Worm (Caenorhabditis elegans): ENCODE measurements around the gene Y70C5A.3.

The Y70C5A.3 gene

ce11 chrV:16610791-16611385 is 9.8 kb downstream of the Y70C5A.3 start, which contains the start of gene srw-54:
Gene srw-54 (plus strand): TSS chrV:16611335.
- no peak for TF ChIP-seq pag-3 (tag; optimal IDR thresholded peaks at IDR 0.05; ENCODE audit: borderline replicate concordance, insufficient read depth)
- TF ChIP-seq efl-1 (optimal IDR thresholded peaks at IDR 0.05): no peak
- TF ChIP-seq efl-1 (GFP tag; optimal IDR thresholded peaks at IDR 0.05 in 1 of 2): peak in 1 of 2 experiments; percentile 39
- no peak for TF ChIP-seq sox-4 (tag; optimal IDR thresholded peaks at IDR 0.05)
- TF ChIP-seq hlh-4 (tag; optimal IDR thresholded peaks at IDR 0.05): no peak
- no peak for TF ChIP-seq aly-2 (tag; optimal IDR thresholded peaks at IDR 0.05)
- TF ChIP-seq fkh-8 (tag; optimal IDR thresholded peaks at IDR 0.05): no peak
- no peak for TF ChIP-seq blmp-1 (tag; optimal IDR thresholded peaks at IDR 0.05)
- TF ChIP-seq elt-2 (tag; optimal IDR thresholded peaks at IDR 0.05): peak; percentile 57
- no peak for TF ChIP-seq nhr-90 (tag; optimal IDR thresholded peaks at IDR 0.05; ENCODE audit: poor library complexity)

- peak; percentile 81 for TF ChIP-seq elt-2 (tag; optimal IDR thresholded peaks at IDR 0.05)
- TF ChIP-seq sptf-1 (tag; optimal IDR thresholded peaks at IDR 0.05): no peak
- no peak for TF ChIP-seq hlh-17 (GFP tag; optimal IDR thresholded peaks at IDR 0.05; ENCODE audit: borderline replicate concordance)
- TF ChIP-seq jun-1 (tag; optimal IDR thresholded peaks at IDR 0.05): peak; percentile 46
- TF ChIP-seq dpl-1 (GFP tag; optimal IDR thresholded peaks at IDR 0.05): no peak
- TF ChIP-seq ceh-82 (tag; optimal IDR thresholded peaks at IDR 0.05): no peak
- no peak for TF ChIP-seq unc-130 (tag; optimal IDR thresholded peaks at IDR 0.05)
- TF ChIP-seq lir-3 (tag; optimal IDR thresholded peaks at IDR 0.05; ENCODE audit: poor library complexity): no peak
- no peak for TF ChIP-seq pqm-1 (tag; optimal IDR thresholded peaks at IDR 0.05)
- TF ChIP-seq fkh-10 (GFP tag; optimal IDR thresholded peaks at IDR 0.05): no peak
- no peak for TF ChIP-seq nhr-90 (tag; optimal IDR thresholded peaks at IDR 0.05; ENCODE audit: poor library complexity)
- TF ChIP-seq ceh-90 (tag; optimal IDR thresholded peaks at IDR 0.05): no peak
- TF ChIP-seq lin-35 (GFP tag; optimal IDR thresholded peaks at IDR 0.05): peak in 1 of 2 experiments; percentile 4
Measured at ce11 chrV:16610094-16610493, 10.6 kb downstream of the Y70C5A.3 start.

- TF ChIP-seq irx-1 (tag; optimal IDR thresholded peaks at IDR 0.05) (no peak), snpc-4 (tag; optimal IDR thresholded peaks at IDR 0.05) (no peak), grh-1 (GFP tag; IDR thresholded peaks at IDR 0.05) (no peak), elt-2 (tag; optimal IDR thresholded peaks at IDR 0.05) (peak; percentile 73), jun-1 (tag; optimal IDR thresholded peaks at IDR 0.05) (peak; percentile 42), lsy-2 (tag; optimal IDR thresholded peaks at IDR 0.05) (no peak), dsc-1 (tag; optimal IDR thresholded peaks at IDR 0.05) (no peak)
Measured at ce11 chrV:16608478-16608877, 12.2 kb downstream of the Y70C5A.3 start.

DNA sequence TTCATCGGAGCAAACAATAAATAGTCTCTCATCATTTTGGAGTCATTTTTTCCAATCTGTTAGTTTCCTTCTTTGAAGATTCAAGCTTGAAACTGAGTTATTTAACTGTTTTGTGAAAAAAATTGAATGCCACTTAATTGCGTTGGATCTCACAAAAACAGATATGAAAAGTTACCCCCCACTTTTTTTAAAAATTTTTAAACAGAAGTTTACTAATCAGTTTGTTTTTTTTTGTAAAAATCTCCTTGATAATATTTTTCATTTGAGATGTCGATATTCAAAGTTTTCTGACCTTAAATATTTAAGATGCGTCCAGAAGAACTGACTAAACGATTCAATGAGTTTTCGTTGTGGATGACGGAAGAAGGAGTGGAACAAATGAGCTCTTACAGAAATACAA is 14.4 kb downstream of the Y70C5A.3 start, which contains the start of gene Y32B12C.1:
Y32B12C.1 (plus strand) TSS at position 301 of the 400 bp plus-strand sequence.
- TF ChIP-seq zip-4 (GFP tag; optimal IDR thresholded peaks at IDR 0.05) (no peak), lin-13 (GFP tag; optimal IDR thresholded peaks at IDR 0.05) (no peak), snu-23 (GFP tag; optimal IDR thresholded peaks at IDR 0.05) (no peak), nhr-90 (tag; optimal IDR thresholded peaks at IDR 0.05; ENCODE audit: poor library complexity) (no peak), fkh-4 (tag; optimal IDR thresholded peaks at IDR 0.05; ENCODE audit: borderline replicate concordance) (no peak)

ce11 chrV:16605463-16605862 is 15.3 kb downstream of the Y70C5A.3 start:
- no peak for TF ChIP-seq swsn-7 (tag; optimal IDR thresholded peaks at IDR 0.05)
- peak; percentile 37 for TF ChIP-seq elt-2 (tag; optimal IDR thresholded peaks at IDR 0.05)
- no peak for TF ChIP-seq C04F5.9 (tag; optimal IDR thresholded peaks at IDR 0.05)
- peak; percentile 2 for TF ChIP-seq lin-14 (GFP tag; optimal IDR thresholded peaks at IDR 0.05)
- no peak for TF ChIP-seq efl-1 (optimal IDR thresholded peaks at IDR 0.05)
- peak in 1 of 2 experiments; percentile 42 for TF ChIP-seq efl-1 (GFP tag; optimal IDR thresholded peaks at IDR 0.05 in 1 of 2)
- no peak for TF ChIP-seq dsc-1 (tag; optimal IDR thresholded peaks at IDR 0.05)
- no peak for TF ChIP-seq pax-3 (tag; optimal IDR thresholded peaks at IDR 0.05)

Data from whole organism, L1 larva.